Fruit fly (Drosophila melanogaster) whole organism: Measurements from ENCODE around the gene CG8289.

Experiments used
- Dll ChIP-seq: fragments of >200 bp; optimal IDR thresholded peaks from 2 replicates; lab custom pipeline; 2017
- EcR ChIP-seq, 2 experiments: fragments of >200 bp; optimal IDR thresholded peaks; 2 replicates each; lab custom pipeline; 2017; ENCODE audit warnings: missing biosample characterization in 2 of 2, missing genetic modification characterization in 2 of 2, missing genetic modification reagents in 2 of 2
- psq ChIP-seq: fragments of >200 bp; optimal IDR thresholded peaks from 2 replicates; lab custom pipeline; 2017
- usp ChIP-seq: fragments of >200 bp; optimal IDR thresholded peaks from 2 replicates; lab custom pipeline; 2017; ENCODE audit warnings: missing biosample characterization, missing genetic modification characterization, mixed read lengths

DNA sequence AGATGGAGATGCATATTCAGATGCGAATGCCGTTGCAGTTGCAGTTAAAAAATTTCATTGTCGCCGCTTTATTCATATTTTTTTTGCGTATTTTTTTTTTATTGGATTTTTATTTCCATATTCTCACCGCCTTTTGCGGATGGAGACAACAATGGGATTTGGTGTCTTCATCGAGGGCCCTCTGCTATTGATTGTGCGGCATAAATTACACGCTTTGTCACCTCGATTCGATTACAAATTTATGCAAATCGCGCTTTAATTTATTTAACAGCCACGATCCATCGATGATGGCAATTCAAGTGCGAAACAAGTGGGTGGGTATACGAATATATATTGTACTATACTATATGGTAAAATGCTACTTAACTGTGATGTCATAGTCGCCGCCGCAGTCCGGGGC is 52.1 kb downstream of the CG8289 start:
- no peak for TF ChIP-seq EcR (GFP tag; optimal IDR thresholded peaks at IDR 0.05; lab: Kevin White, UChicago)
- no peak for TF ChIP-seq Dll (lab: Kevin White, UChicago)
- TF ChIP-seq psq (lab: Kevin White, UChicago), result no peak
- no peak for TF ChIP-seq usp
